Fruit fly (Drosophila melanogaster) whole organism, embryonic: ENCODE measurements around the gene CG31922.
A peak's percentile ranks its signal among the peaks of the same experiment; 100 is the strongest.

Experiments
- Aef1 ChIP-seq: fragments of 200-800 bp; sonication (Bioruptor generic); IDR thresholded peaks from 3 replicates; pipeline ENCODE4 v1.3.6; 2022; ENCODE audit warnings: missing biosample characterization, missing genetic modification characterization
- Atf-2 ChIP-seq: fragments of 200-800 bp; sonication (Bioruptor generic); optimal IDR thresholded peaks from 2 replicates; lab custom pipeline; 2016; ENCODE audit warnings: missing biosample characterization, missing genetic modification characterization
- B-H1 ChIP-seq: fragments of 200-800 bp; sonication (Bioruptor generic); IDR thresholded peaks from 3 replicates; pipeline ENCODE4 v1.3.6; 2022; ENCODE audit warnings: missing biosample characterization, missing genetic modification characterization
- B-H2 ChIP-seq: fragments of 200-800 bp; sonication (Bioruptor generic); optimal IDR thresholded peaks from 2 replicates; lab custom pipeline; 2018; ENCODE audit warnings: missing biosample characterization, mild to moderate bottlenecking, missing genetic modification characterization
- BEAF-32 ChIP-seq: fragments of 200-800 bp; sonication (Bioruptor generic); optimal IDR thresholded peaks from 3 replicates; lab custom pipeline; 2017; ENCODE audit warnings: missing biosample characterization, missing genetic modification characterization, mild to moderate bottlenecking, moderate library complexity, missing genetic modification reagents
- CG11085 ChIP-seq: fragments of 200-800 bp; sonication (Bioruptor generic); IDR thresholded peaks from 2 replicates; pipeline ENCODE4 v1.3.6; 2022; ENCODE audit warnings: missing biosample characterization, missing genetic modification characterization
- CG13624 ChIP-seq: fragments of 200-800 bp; sonication (Bioruptor generic); optimal IDR thresholded peaks from 2 replicates; lab custom pipeline; 2016; ENCODE audit warnings: missing biosample characterization, missing genetic modification characterization
- CG15696 ChIP-seq: fragments of 200-800 bp; sonication (Bioruptor generic); optimal IDR thresholded peaks from 2 replicates; lab custom pipeline; 2019; ENCODE audit warnings: missing biosample characterization, mild to moderate bottlenecking, missing genetic modification characterization, moderate library complexity
- CG1602 ChIP-seq: fragments of 200-800 bp; sonication (Bioruptor generic); optimal IDR thresholded peaks from 3 replicates; lab custom pipeline; 2016; ENCODE audit warnings: missing biosample characterization, missing genetic modification characterization
- CG16813 ChIP-seq: fragments of 200-800 bp; sonication (Bioruptor generic); IDR thresholded peaks from 3 replicates; pipeline ENCODE4 v1.3.6; 2022; ENCODE audit warnings: missing biosample characterization, missing genetic modification characterization; ENCODE audit not compliant: partially characterized antibody
- CG1792 ChIP-seq: fragments of 200-800 bp; sonication (Bioruptor generic); optimal IDR thresholded peaks from 2 replicates; lab custom pipeline; 2016; ENCODE audit warnings: missing biosample characterization, missing genetic modification characterization
- CG2116 ChIP-seq: fragments of 200-800 bp; sonication (Bioruptor generic); optimal IDR thresholded peaks from 3 replicates; lab custom pipeline; 2018; ENCODE audit warnings: missing biosample characterization, mild to moderate bottlenecking, missing genetic modification characterization
- CG2712 ChIP-seq: fragments of 200-800 bp; optimal IDR thresholded peaks from 3 replicates; lab custom pipeline; 2019; ENCODE audit warnings: missing biosample characterization, mild to moderate bottlenecking, missing genetic modification characterization, moderate library complexity
- CG4707 ChIP-seq: fragments of 200-800 bp; sonication (Bioruptor generic); optimal IDR thresholded peaks from 2 replicates; lab custom pipeline; 2018; ENCODE audit warnings: missing biosample characterization, mild to moderate bottlenecking, missing genetic modification characterization, moderate library complexity
- CG5245 ChIP-seq: fragments of 200-800 bp; sonication (Bioruptor generic); optimal IDR thresholded peaks from 3 replicates; lab custom pipeline; 2016; ENCODE audit warnings: missing biosample characterization, missing genetic modification characterization
- CG6854 ChIP-seq: fragments of 200-800 bp; sonication (Bioruptor generic); optimal IDR thresholded peaks from 3 replicates; lab custom pipeline; 2017; ENCODE audit warnings: missing biosample characterization, mild to moderate bottlenecking, missing genetic modification characterization
- CG7928 ChIP-seq: fragments of 200-800 bp; sonication (Bioruptor generic); optimal IDR thresholded peaks from 2 replicates; lab custom pipeline; 2017; ENCODE audit warnings: missing biosample characterization, mild to moderate bottlenecking, missing genetic modification characterization
- CG7963 ChIP-seq: fragments of 200-800 bp; sonication (Bioruptor generic); IDR thresholded peaks from 3 replicates; pipeline ENCODE4 v1.3.6; 2022; ENCODE audit warnings: missing biosample characterization, missing genetic modification characterization; ENCODE audit not compliant: partially characterized antibody
- CG8281 ChIP-seq: fragments of 200-800 bp; sonication (Bioruptor generic); optimal IDR thresholded peaks from 2 replicates; lab custom pipeline; 2018; ENCODE audit warnings: missing biosample characterization, mild to moderate bottlenecking, missing genetic modification characterization, moderate library complexity
- CG8765 ChIP-seq: fragments of 200-800 bp; sonication (Bioruptor generic); IDR thresholded peaks from 2 replicates; pipeline ENCODE4 v1.3.6; 2022; ENCODE audit warnings: missing biosample characterization, missing genetic modification characterization
- CG9609 ChIP-seq: fragments of 200-800 bp; sonication (Bioruptor generic); optimal IDR thresholded peaks from 3 replicates; lab custom pipeline; 2016; ENCODE audit warnings: missing biosample characterization, missing genetic modification characterization
- CG9727 ChIP-seq: fragments of 200-800 bp; sonication (Bioruptor generic); optimal IDR thresholded peaks from 3 replicates; lab custom pipeline; 2017; ENCODE audit warnings: missing biosample characterization, mild to moderate bottlenecking, missing genetic modification characterization
- CG9797 ChIP-seq: fragments of 200-800 bp; sonication (Bioruptor generic); optimal IDR thresholded peaks from 3 replicates; lab custom pipeline; 2018; ENCODE audit warnings: missing biosample characterization, mild to moderate bottlenecking, missing genetic modification characterization
- Eip74EF ChIP-seq, 2 experiments: fragments of 200-800 bp in 1 of 2; fragments of >200 bp in 1 of 2; sonication (Bioruptor generic) in 1 of 2; optimal IDR thresholded peaks; 2 replicates each; lab custom pipeline; 2017 to 2019; ENCODE audit warnings: missing biosample characterization in 2 of 2, missing genetic modification characterization in 2 of 2, mild to moderate bottlenecking in 1 of 2, moderate library complexity in 1 of 2
- Fer1 ChIP-seq: fragments of 200-800 bp; sonication (Bioruptor generic); optimal IDR thresholded peaks from 2 replicates; lab custom pipeline; 2017; ENCODE audit warnings: missing biosample characterization, mild to moderate bottlenecking, missing genetic modification characterization
- Hmx ChIP-seq: fragments of 200-800 bp; sonication (Bioruptor generic); optimal IDR thresholded peaks from 2 replicates; lab custom pipeline; 2016; ENCODE audit warnings: missing biosample characterization, missing genetic modification characterization
- Hr51 ChIP-seq, 2 experiments: fragments of 200-800 bp; sonication (Bioruptor generic); optimal IDR thresholded peaks; 2 replicates in 1 of 2; 3 replicates in 1 of 2; lab custom pipeline; 2016 to 2018; ENCODE audit warnings: missing biosample characterization in 2 of 2, missing genetic modification characterization in 2 of 2, mild to moderate bottlenecking in 1 of 2, moderate library complexity in 1 of 2
- Lhr ChIP-seq: fragments of 200-800 bp; sonication (Bioruptor generic); optimal IDR thresholded peaks from 3 replicates; lab custom pipeline; 2017; ENCODE audit warnings: mild to moderate bottlenecking, missing biosample characterization, missing genetic modification reagents, missing genetic modification characterization
- MBD-R2 ChIP-seq: fragments of 200-800 bp; sonication (Bioruptor generic); IDR thresholded peaks from 2 replicates; pipeline ENCODE4 v1.3.6; 2022; ENCODE audit warnings: missing biosample characterization, missing genetic modification characterization
- Mad ChIP-seq: fragments of 200-800 bp; sonication (Bioruptor generic); optimal IDR thresholded peaks from 2 replicates; lab custom pipeline; 2016; ENCODE audit warnings: missing biosample characterization, missing genetic modification characterization
- PHDP ChIP-seq: fragments of 200-800 bp; sonication (Bioruptor generic); optimal IDR thresholded peaks from 3 replicates; lab custom pipeline; 2018; ENCODE audit warnings: missing biosample characterization, mild to moderate bottlenecking, missing genetic modification characterization, moderate library complexity
- Scr ChIP-seq: fragments of 200-800 bp; sonication (Bioruptor generic); IDR thresholded peaks from 2 replicates; pipeline ENCODE4 v1.3.6; 2022; ENCODE audit warnings: missing biosample characterization, missing genetic modification characterization; ENCODE audit not compliant: partially characterized antibody
- YL-1 ChIP-seq: fragments of 200-800 bp; sonication (Bioruptor generic); optimal IDR thresholded peaks from 3 replicates; lab custom pipeline; 2017; ENCODE audit warnings: missing biosample characterization, mild to moderate bottlenecking, missing genetic modification characterization
- croc ChIP-seq: fragments of 200-800 bp; sonication (Bioruptor generic); conservative IDR thresholded peaks from 3 replicates; pipeline ENCODE4 v1.3.6; 2022; ENCODE audit warnings: missing biosample characterization, missing genetic modification characterization
- crp ChIP-seq, 2 experiments: fragments of 200-800 bp; sonication (Bioruptor generic); optimal IDR thresholded peaks; 2 replicates in 1 of 2; 3 replicates in 1 of 2; lab custom pipeline; 2017; ENCODE audit warnings: missing biosample characterization in 2 of 2, missing genetic modification characterization in 2 of 2, mild to moderate bottlenecking in 1 of 2, moderate library complexity in 1 of 2
- dati ChIP-seq: fragments of 200-800 bp; sonication (Bioruptor generic); IDR thresholded peaks from 2 replicates; pipeline ENCODE4 v1.3.6; 2022; ENCODE audit warnings: missing biosample characterization, missing genetic modification characterization
- dimm ChIP-seq: fragments of 200-800 bp; sonication (Bioruptor generic); IDR thresholded peaks from 2 replicates; pipeline ENCODE4 v1.3.6; 2022; ENCODE audit warnings: missing biosample characterization, missing genetic modification characterization
- ewg ChIP-seq: fragments of 200-800 bp; sonication (Bioruptor generic); optimal IDR thresholded peaks from 3 replicates; lab custom pipeline; 2017; ENCODE audit warnings: mild to moderate bottlenecking, missing biosample characterization, missing genetic modification reagents, missing genetic modification characterization
- fru ChIP-seq: fragments of >200 bp; optimal IDR thresholded peaks from 2 replicates; lab custom pipeline; 2017
- hbn ChIP-seq: fragments of 200-800 bp; sonication (Bioruptor generic); IDR thresholded peaks from 2 replicates; pipeline ENCODE4 v1.3.6; 2022; ENCODE audit warnings: missing biosample characterization, missing genetic modification characterization; ENCODE audit not compliant: partially characterized antibody
- jing ChIP-seq: fragments of 200-800 bp; sonication (Bioruptor generic); optimal IDR thresholded peaks from 2 replicates; lab custom pipeline; 2018; ENCODE audit warnings: missing biosample characterization, mild to moderate bottlenecking, missing genetic modification characterization
- jumu ChIP-seq: fragments of 200-800 bp; sonication (Bioruptor generic); optimal IDR thresholded peaks from 3 replicates; lab custom pipeline; 2016; ENCODE audit warnings: missing biosample characterization, missing genetic modification characterization
- kay ChIP-seq: fragments of 200-800 bp; sonication (Bioruptor generic); optimal IDR thresholded peaks from 2 replicates; lab custom pipeline; 2016; ENCODE audit warnings: missing biosample characterization, missing genetic modification characterization
- lab ChIP-seq: fragments of 200-800 bp; sonication (Bioruptor generic); optimal IDR thresholded peaks from 3 replicates; lab custom pipeline; 2017; ENCODE audit warnings: missing biosample characterization, missing genetic modification characterization, mild to moderate bottlenecking, moderate library complexity, missing genetic modification reagents
- pum ChIP-seq: fragments of 200-800 bp; sonication (Bioruptor generic); optimal IDR thresholded peaks from 2 replicates; lab custom pipeline; 2016; ENCODE audit warnings: missing biosample characterization, missing genetic modification characterization
- ro ChIP-seq: fragments of 200-800 bp; sonication (Bioruptor generic); IDR thresholded peaks from 2 replicates; pipeline ENCODE4 v1.3.6; 2022; ENCODE audit warnings: missing biosample characterization, missing genetic modification characterization
- so ChIP-seq: fragments of 200-800 bp; sonication (Bioruptor generic); IDR thresholded peaks from 3 replicates; pipeline ENCODE4 v1.3.6; 2022; ENCODE audit warnings: missing biosample characterization, missing genetic modification characterization
- sr ChIP-seq: fragments of 200-800 bp; sonication (Bioruptor generic); IDR thresholded peaks from 3 replicates; pipeline ENCODE4 v1.3.6; 2022; ENCODE audit warnings: missing biosample characterization, missing genetic modification characterization
- vfl ChIP-seq: fragments of 200-800 bp; sonication (Bioruptor generic); optimal IDR thresholded peaks from 2 replicates; lab custom pipeline; 2016; ENCODE audit warnings: missing biosample characterization, missing genetic modification characterization
- yki ChIP-seq: fragments of >200 bp; optimal IDR thresholded peaks from 3 replicates; lab custom pipeline; 2018

The CG31922 gene

dm6 chr2L:1169867-1170415, at the start of gene CG31922, which contains the start of gene Plap (continued):
- TF ChIP-seq kay (GFP tag; lab: Kevin White, UChicago), result peak; percentile 53
- TF ChIP-seq yki (lab: Kevin White, UChicago), result no peak
- peak; percentile 46 for TF ChIP-seq Hmx (GFP tag; lab: Kevin White, UChicago)
- TF ChIP-seq CG2712 (tag; lab: Kevin White, UChicago), result peak; percentile 78
- peak; percentile 36 for TF ChIP-seq CG8281
- peak; percentile 59 for TF ChIP-seq Lhr
- peak; percentile 39 for TF ChIP-seq CG1792 (GFP tag; lab: Kevin White, UChicago)
- TF ChIP-seq CG11085, result 0 out of 2 replicates have a peak, but pooled peaks have one; percentile 17
- peak; percentile 23; the same call in 1 of the 3 replicates for TF ChIP-seq croc (GFP tag; lab: Robert Waterston, UW)
- peak; percentile 60; the same call in 2 of the 3 replicates for TF ChIP-seq Aef1 (GFP tag; lab: Robert Waterston, UW)
- peak; percentile 70 for TF ChIP-seq Mad (GFP tag; lab: Kevin White, UChicago)
- TF ChIP-seq CG9797, result peak; percentile 14
- TF ChIP-seq ro, result no peak
- TF ChIP-seq dimm (GFP tag; lab: Robert Waterston, UW), result no peak
- peak; percentile 74 for TF ChIP-seq pum (GFP tag; lab: Kevin White, UChicago)
- peak; percentile 79 for TF ChIP-seq vfl (GFP tag; lab: Kevin White, UChicago)
- TF ChIP-seq CG2116 (GFP tag; lab: Kevin White, UChicago), result peak; percentile 74
- peak in 1 of 2 experiments; percentile 33 for TF ChIP-seq crp (GFP tag; optimal IDR thresholded peaks at IDR 0.05; lab: Kevin White, UChicago)
- peak; percentile 69 for TF ChIP-seq CG15696 (tag; lab: Kevin White, UChicago)
- peak; percentile 39 for TF ChIP-seq jumu (GFP tag; lab: Kevin White, UChicago)
- TF ChIP-seq CG4707, result no peak
- TF ChIP-seq CG6854 (GFP tag; lab: Kevin White, UChicago), result no peak
- no peak for TF ChIP-seq dati (GFP tag; lab: Robert Waterston, UW)
- TF ChIP-seq Eip74EF (GFP tag; optimal IDR thresholded peaks at IDR 0.05; lab: Kevin White, UChicago), result no peak
- TF ChIP-seq fru (lab: Kevin White, UChicago), result no peak
- TF ChIP-seq Fer1, result peak; percentile 70
- peak; percentile 78 for TF ChIP-seq MBD-R2
- TF ChIP-seq B-H1, result no peak; the same call in 2 of the 3 replicates
- peak; percentile 64 for TF ChIP-seq PHDP
- peak; percentile 97 for TF ChIP-seq BEAF-32 (GFP tag; lab: Kevin White, UChicago)
- TF ChIP-seq CG8765 (GFP tag; lab: Robert Waterston, UW), result no peak
- peak in 1 of 2 experiments; percentile 65 for TF ChIP-seq Hr51 (GFP tag; optimal IDR thresholded peaks at IDR 0.05; lab: Kevin White, UChicago)
- no peak for TF ChIP-seq ewg (GFP tag; lab: Kevin White, UChicago)
- peak; percentile 62 for TF ChIP-seq CG1602 (GFP tag; lab: Kevin White, UChicago)
- TF ChIP-seq CG7963 (GFP tag; lab: Robert Waterston, UW), result no peak
- TF ChIP-seq CG13624 (GFP tag; lab: Kevin White, UChicago), result peak; percentile 81
- peak; percentile 39 for TF ChIP-seq CG7928 (GFP tag; lab: Kevin White, UChicago)
- no peak for TF ChIP-seq B-H2 (GFP tag; lab: Kevin White, UChicago)
- TF ChIP-seq hbn (GFP tag; lab: Robert Waterston, UW), result peak; percentile 93
- TF ChIP-seq Atf-2 (GFP tag; lab: Kevin White, UChicago), result peak; percentile 32
- TF ChIP-seq CG16813 (GFP tag; lab: Robert Waterston, UW), result peak; percentile 94
- no peak for TF ChIP-seq sr (GFP tag; lab: Robert Waterston, UW)
- peak; percentile 71 for TF ChIP-seq CG9727 (GFP tag; lab: Kevin White, UChicago)
- peak; percentile 27 for TF ChIP-seq CG9609 (GFP tag; lab: Kevin White, UChicago)
- TF ChIP-seq YL-1 (GFP tag; lab: Kevin White, UChicago), result peak; percentile 74
- TF ChIP-seq lab (GFP tag; lab: Kevin White, UChicago), result no peak
- no peak for TF ChIP-seq jing (GFP tag; lab: Kevin White, UChicago)
- TF ChIP-seq so (GFP tag; lab: Robert Waterston, UW), result no peak; the same call in 2 of the 3 replicates
- peak; percentile 39 for TF ChIP-seq CG5245
- peak; percentile 96 for TF ChIP-seq Scr
